Worm (Caenorhabditis elegans): ENCODE results near the gene lido-15.

ce11 chrII:3843305-3843704 lies 31.2 kb downstream of the lido-15 start, which contains the start of the genes C17A2.7 and C17A2.3:
- TF ChIP-seq snpc-3.4 (tag; optimal IDR thresholded peaks at IDR 0.05), result no peak
- TF ChIP-seq Y53G8AR.9 (GFP tag; conservative IDR thresholded peaks at IDR 0.05), result no peak
- TF ChIP-seq ztf-28 (GFP tag; IDR thresholded peaks at IDR 0.05), result no peak
- no peak for TF ChIP-seq unc-62 (GFP tag; optimal IDR thresholded peaks at IDR 0.05)
- no peak for TF ChIP-seq attf-3 (GFP tag; conservative IDR thresholded peaks at IDR 0.05)
- no peak for TF ChIP-seq ztf-22 (GFP tag; optimal IDR thresholded peaks at IDR 0.05)
- TF ChIP-seq ceh-58 (GFP tag; IDR thresholded peaks at IDR 0.05), result no peak
- TF ChIP-seq ama-1 (optimal IDR thresholded peaks at IDR 0.05), result no peak
- TF ChIP-seq ama-1 (GFP tag; optimal IDR thresholded peaks at IDR 0.05), result no peak
